Worm (Caenorhabditis elegans): ENCODE data around the gene srj-29.
"Not testable (repeated sequence)": the region's sequence is repeated elsewhere in the genome, so short reads cannot be mapped to it uniquely, and the experiment has no call there.

DNA sequence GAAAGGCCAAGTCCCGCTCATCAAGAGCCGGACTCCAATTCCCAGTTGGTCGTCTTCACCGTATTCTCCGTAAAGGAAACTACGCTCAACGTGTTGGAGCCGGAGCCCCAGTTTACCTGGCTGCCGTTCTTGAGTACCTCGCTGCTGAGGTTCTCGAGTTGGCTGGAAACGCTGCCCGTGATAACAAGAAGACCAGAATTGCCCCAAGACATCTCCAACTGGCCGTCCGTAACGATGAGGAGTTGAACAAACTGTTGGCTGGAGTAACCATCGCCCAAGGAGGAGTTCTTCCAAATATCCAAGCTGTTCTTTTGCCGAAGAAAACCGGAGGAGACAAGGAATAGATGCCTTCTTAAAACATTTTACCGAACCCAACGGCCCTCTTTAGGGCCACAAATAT is 34.6 kb upstream of the srj-29 start:
- TF ChIP-seq hlh-30 (tag; optimal IDR thresholded peaks at IDR 0.05; ENCODE audit: insufficient read depth); ama-1 (optimal IDR thresholded peaks at IDR 0.05); R02D3.7 (tag; optimal IDR thresholded peaks at IDR 0.05); ces-1 (GFP tag; optimal IDR thresholded peaks at IDR 0.05); lin-13 (GFP tag; optimal IDR thresholded peaks at IDR 0.05); mep-1 (tag; optimal IDR thresholded peaks at IDR 0.05); spr-1 (tag; optimal IDR thresholded peaks at IDR 0.05); madf-9 (GFP tag; conservative IDR thresholded peaks at IDR 0.05); unc-62 (GFP tag; optimal IDR thresholded peaks at IDR 0.05 in 1 of 2); unc-62 (tag; optimal IDR thresholded peaks at IDR 0.05); dve-1 (tag; optimal IDR thresholded peaks at IDR 0.05; ENCODE audit: insufficient read depth); zip-2 (tag; optimal IDR thresholded peaks at IDR 0.05); ceh-44 (GFP tag; IDR thresholded peaks at IDR 0.05); dmd-8 (GFP tag; IDR thresholded peaks at IDR 0.05): not testable (repeated sequence)
